Fruit fly (Drosophila melanogaster) S2 (cell line): ENCODE results near the gene Cph.

Source experiments
- CG8478 ChIP-seq: fragments of >200 bp; optimal IDR thresholded peaks from 2 replicates; lab custom pipeline; 2018
- CTCF ChIP-seq, 2 experiments: fragments of >200 bp; optimal IDR thresholded peaks; 2 replicates each; lab custom pipeline; 2018

dm6 chrX:7266604-7267003, 129.1 kb downstream of the Cph start, which contains the start of gene CG1958:
- TF ChIP-seq CG8478 (lab: Kevin White, UChicago) (no peak), CTCF (optimal IDR thresholded peaks at IDR 0.05; lab: Kevin White, UChicago) (no peak)
